Worm (Caenorhabditis elegans): ENCODE measurements around the gene ncs-5.

ncs-5 gene

ce11 chrV:18837125-18837524 lies 17.6 kb downstream of the ncs-5 start, which contains the start of gene cyp-33D3:
Gene cyp-33D3, minus strand, starts transcription at chrV:18837225.
- TF ChIP-seq R02D3.7 (tag; optimal IDR thresholded peaks at IDR 0.05), result no peak

- TF ChIP-seq nhr-6 (tag; optimal IDR thresholded peaks at IDR 0.05), result no peak
- no peak for TF ChIP-seq ztf-4 (tag; optimal IDR thresholded peaks at IDR 0.05)
- TF ChIP-seq elt-3 (tag; optimal IDR thresholded peaks at IDR 0.05), result no peak
- peak; percentile 1 for TF ChIP-seq nhr-129 (tag; optimal IDR thresholded peaks at IDR 0.05)
- TF ChIP-seq unc-55 (GFP tag; optimal IDR thresholded peaks at IDR 0.05), result no peak
- no peak for TF ChIP-seq nhr-77 (tag; optimal IDR thresholded peaks at IDR 0.05)
- peak; percentile 52 for TF ChIP-seq fos-1 (tag; optimal IDR thresholded peaks at IDR 0.05)
- peak; percentile 46 for TF ChIP-seq F13H6.1 (tag; optimal IDR thresholded peaks at IDR 0.05)
- TF ChIP-seq ztf-11 (tag; optimal IDR thresholded peaks at IDR 0.05), result no peak
- TF ChIP-seq ZK546.5 (tag; optimal IDR thresholded peaks at IDR 0.05), result no peak
- no peak for TF ChIP-seq mbf-1 (tag; optimal IDR thresholded peaks at IDR 0.05)
- no peak for TF ChIP-seq nhr-11 (tag; optimal IDR thresholded peaks at IDR 0.05)
- TF ChIP-seq lin-39 (tag; optimal IDR thresholded peaks at IDR 0.05), result no peak
- TF ChIP-seq aly-2 (tag; optimal IDR thresholded peaks at IDR 0.05), result no peak
- no peak for TF ChIP-seq nhr-21 (tag; optimal IDR thresholded peaks at IDR 0.05)
- TF ChIP-seq sma-3 (GFP tag; optimal IDR thresholded peaks at IDR 0.05), result peak; percentile 11
- TF ChIP-seq crh-2 (tag; optimal IDR thresholded peaks at IDR 0.05), result no peak
- no peak for TF ChIP-seq ztf-1 (GFP tag; conservative IDR thresholded peaks at IDR 0.05)
- no peak for TF ChIP-seq ceh-82 (tag; optimal IDR thresholded peaks at IDR 0.05)
- no peak for TF ChIP-seq blmp-1 (tag; optimal IDR thresholded peaks at IDR 0.05; ENCODE audit: insufficient read depth)
- TF ChIP-seq gmeb-1 (tag; optimal IDR thresholded peaks at IDR 0.05), result peak; percentile 14
- no peak for TF ChIP-seq zag-1 (tag; optimal IDR thresholded peaks at IDR 0.05)
- no peak for TF ChIP-seq alr-1 (tag; optimal IDR thresholded peaks at IDR 0.05)
- TF ChIP-seq sma-9 (GFP tag; optimal IDR thresholded peaks at IDR 0.05), result no peak
- TF ChIP-seq sma-9 (tag; optimal IDR thresholded peaks at IDR 0.05), result no peak
- no peak for TF ChIP-seq snpc-4 (tag; optimal IDR thresholded peaks at IDR 0.05)
- no peak for TF ChIP-seq nhr-10 (tag; optimal IDR thresholded peaks at IDR 0.05)
- no peak for TF ChIP-seq ama-1 (optimal IDR thresholded peaks at IDR 0.05)
- no peak for TF ChIP-seq unc-62 (GFP tag; optimal IDR thresholded peaks at IDR 0.05)
- TF ChIP-seq sem-4 (tag; optimal IDR thresholded peaks at IDR 0.05), result no peak
- TF ChIP-seq skn-1 (tag; optimal IDR thresholded peaks at IDR 0.05), result no peak
- TF ChIP-seq lsy-2 (tag; optimal IDR thresholded peaks at IDR 0.05), result no peak
- no peak for TF ChIP-seq C34F6.9 (tag; optimal IDR thresholded peaks at IDR 0.05)
- no peak for TF ChIP-seq egl-27 (tag; optimal IDR thresholded peaks at IDR 0.05)
- TF ChIP-seq nhr-237 (tag; optimal IDR thresholded peaks at IDR 0.05), result no peak
- no peak for TF ChIP-seq unc-39 (tag; optimal IDR thresholded peaks at IDR 0.05)
- no peak for TF ChIP-seq mab-5 (tag; optimal IDR thresholded peaks at IDR 0.05)
- TF ChIP-seq mdl-1 (tag; optimal IDR thresholded peaks at IDR 0.05), result no peak
- no peak for TF ChIP-seq dmd-4 (tag; optimal IDR thresholded peaks at IDR 0.05)
Measured at ce11 chrV:18838799-18839354, 19.3 kb downstream of the ncs-5 start, which contains the start of gene nhr-65. Gene nhr-65, plus strand, starts transcription at chrV:18839304.

- TF ChIP-seq zag-1 (tag; optimal IDR thresholded peaks at IDR 0.05), result no peak
- no peak for TF ChIP-seq dmd-4 (tag; optimal IDR thresholded peaks at IDR 0.05)
- TF ChIP-seq gmeb-1 (tag; optimal IDR thresholded peaks at IDR 0.05), result no peak
Measured at ce11 chrV:18842468-18842867, 22.9 kb downstream of the ncs-5 start.

- TF ChIP-seq unc-39 (tag; optimal IDR thresholded peaks at IDR 0.05), result no peak
- TF ChIP-seq ztf-1 (GFP tag; conservative IDR thresholded peaks at IDR 0.05), result no peak
- no peak for TF ChIP-seq nhr-12 (tag; optimal IDR thresholded peaks at IDR 0.05)
- TF ChIP-seq nhr-77 (tag; optimal IDR thresholded peaks at IDR 0.05), result no peak
- TF ChIP-seq lsy-2 (tag; optimal IDR thresholded peaks at IDR 0.05), result no peak
- TF ChIP-seq dmd-4 (tag; optimal IDR thresholded peaks at IDR 0.05), result no peak
- TF ChIP-seq mbf-1 (tag; optimal IDR thresholded peaks at IDR 0.05), result no peak
- no peak for TF ChIP-seq sma-3 (GFP tag; optimal IDR thresholded peaks at IDR 0.05)
- no peak for TF ChIP-seq R02D3.7 (tag; optimal IDR thresholded peaks at IDR 0.05)
- TF ChIP-seq lin-39 (tag; optimal IDR thresholded peaks at IDR 0.05), result no peak
- TF ChIP-seq ztf-11 (tag; optimal IDR thresholded peaks at IDR 0.05), result no peak
- TF ChIP-seq lin-11 (tag; optimal IDR thresholded peaks at IDR 0.05), result no peak
- TF ChIP-seq nhr-21 (tag; optimal IDR thresholded peaks at IDR 0.05), result no peak
- no peak for TF ChIP-seq fos-1 (tag; optimal IDR thresholded peaks at IDR 0.05)
- TF ChIP-seq nhr-129 (tag; optimal IDR thresholded peaks at IDR 0.05), result no peak
Measured at ce11 chrV:18846480-18846879, 26.9 kb downstream of the ncs-5 start, which contains the start of gene nhr-230. Gene nhr-230, plus strand, starts transcription at chrV:18846780.

Data from whole organism, L2 larva.